Worm (Caenorhabditis elegans) whole organism, late embryonic: ENCODE results near the gene cyp-33C9.
"Not testable (repeated sequence)": the region's sequence is repeated elsewhere in the genome, so short reads cannot be mapped to it uniquely, and the experiment has no call there.

Source experiments
- Y22D7AL.16 ChIP-seq: sonication (generic microtip); optimal IDR thresholded peaks from 2 replicates; lab custom pipeline; 2016; ENCODE audit warnings: missing genetic modification characterization, missing compliant biosample characterization
- ama-1 ChIP-seq: fragments of 150-350 bp; optimal IDR thresholded peaks from 2 replicates; lab custom pipeline; 2014
- ceh-24 ChIP-seq: sonication (generic microtip); optimal IDR thresholded peaks from 2 replicates; lab custom pipeline; 2016; ENCODE audit warnings: mild to moderate bottlenecking, missing genetic modification characterization, missing compliant biosample characterization
- dmd-4 ChIP-seq: sonication (generic microtip); optimal IDR thresholded peaks from 2 replicates; lab custom pipeline; 2016; ENCODE audit warnings: borderline replicate concordance, missing genetic modification characterization, missing compliant biosample characterization
- rnt-1 ChIP-seq: sonication (generic microtip); optimal IDR thresholded peaks from 2 replicates; lab custom pipeline; 2016; ENCODE audit warnings: missing genetic modification characterization, missing compliant biosample characterization
- sox-2 ChIP-seq: fragments of 200-800 bp; sonication (Bioruptor generic); IDR thresholded peaks from 2 replicates; pipeline ENCODE4 v1.3.6; 2022; ENCODE audit warnings: missing genetic modification reagents, missing genetic modification characterization, missing compliant biosample characterization
- tbx-2 ChIP-seq: sonication (generic microtip); optimal IDR thresholded peaks from 2 replicates; lab custom pipeline; 2016; ENCODE audit warnings: missing genetic modification characterization, missing compliant biosample characterization
- unc-55 ChIP-seq: sonication (generic microtip); optimal IDR thresholded peaks from 2 replicates; lab custom pipeline; 2017; ENCODE audit warnings: missing biosample characterization, missing genetic modification reagents, missing genetic modification characterization

- not testable (repeated sequence) for TF ChIP-seq unc-55 (GFP tag; lab: Kevin White, UChicago); Y22D7AL.16 (tag; lab: Kevin White, UChicago); tbx-2; dmd-4 (tag; lab: Kevin White, UChicago); ceh-24 (tag; lab: Kevin White, UChicago); ama-1 (lab: Kevin White, UChicago); rnt-1 (tag; lab: Kevin White, UChicago); sox-2 (GFP tag; lab: Robert Waterston, UW)
Measured at ce11 chrV:3064418-3064817, 29.9 kb downstream of the cyp-33C9 start, which contains the start of gene srt-16.
